Worm (Caenorhabditis elegans) whole organism, L4/young adult: ENCODE measurements around the gene wrt-8.

Experiments
- W03F9.2 ChIP-seq: fragments of 150-350 bp; optimal IDR thresholded peaks from 2 replicates; lab custom pipeline; 2014; ENCODE audit warnings: missing biosample characterization, missing genetic modification characterization
- dao-5 ChIP-seq: sonication (generic microtip); optimal IDR thresholded peaks from 2 replicates; lab custom pipeline; 2016; ENCODE audit warnings: missing genotype, missing genetic modification characterization, moderate library complexity, missing compliant biosample characterization
- him-1 ChIP-seq: sonication (generic microtip); optimal IDR thresholded peaks from 2 replicates; lab custom pipeline; 2016; ENCODE audit warnings: missing genotype, missing genetic modification reagents, missing genetic modification characterization, missing compliant biosample characterization

The wrt-8 gene

ce11 chrV:15313529-15313928 lies 30.9 kb downstream of the wrt-8 start:
- TF ChIP-seq dao-5 (tag; lab: Kevin White, UChicago) (no peak), W03F9.2 (tag; lab: Kevin White, UChicago) (no peak), him-1 (tag; lab: Kevin White, UChicago) (no peak)

ce11 chrV:15310780-15311179 lies 33.6 kb downstream of the wrt-8 start, which contains the start of gene irld-62:
irld-62 (plus strand) TSS chrV:15311080.
- TF ChIP-seq dao-5 (tag; lab: Kevin White, UChicago) (no peak), W03F9.2 (tag; lab: Kevin White, UChicago) (no peak)

- TF ChIP-seq W03F9.2 (tag; lab: Kevin White, UChicago), result no peak
- no peak for TF ChIP-seq dao-5 (tag; lab: Kevin White, UChicago)
- no peak for TF ChIP-seq him-1 (tag; lab: Kevin White, UChicago)
These were observed 35.4 kb downstream of the wrt-8 start, which contains the start of gene srz-10 for ce11 chrV:15309011-15309410. srz-10 (minus strand) TSS chrV:15309098.

- TF ChIP-seq him-1 (tag; lab: Kevin White, UChicago) (no peak), dao-5 (tag; lab: Kevin White, UChicago) (no peak), W03F9.2 (tag; lab: Kevin White, UChicago) (no peak)
These were observed 37.6 kb downstream of the wrt-8 start, which contains the start of gene T26H8.4 for ce11 chrV:15306745-15307144. T26H8.4 (minus strand) TSS chrV:15306845.

ce11 chrV:15305502-15305901 lies 38.9 kb downstream of the wrt-8 start, which contains the start of gene T26H8.5:
T26H8.5 (minus strand) TSS chrV:15305602.
- TF ChIP-seq W03F9.2 (tag; lab: Kevin White, UChicago), result no peak

- no peak for TF ChIP-seq him-1 (tag; lab: Kevin White, UChicago)
These were observed 40.8 kb downstream of the wrt-8 start, which contains the start of gene srx-48 for ce11 chrV:15303625-15304024. srx-48 (minus strand) TSS chrV:15303725.

ce11 chrV:15298597-15298996 lies 45.8 kb downstream of the wrt-8 start, which contains the start of gene cpr-3:
cpr-3 (minus strand) TSS chrV:15298700.
- TF ChIP-seq him-1 (tag; lab: Kevin White, UChicago), result no peak
- TF ChIP-seq dao-5 (tag; lab: Kevin White, UChicago), result no peak
- TF ChIP-seq W03F9.2 (tag; lab: Kevin White, UChicago), result no peak

ce11 chrV:15293865-15294264 lies 50.5 kb downstream of the wrt-8 start, which contains the start of gene str-96:
str-96 (minus strand) TSS chrV:15293965.
- TF ChIP-seq dao-5 (tag; lab: Kevin White, UChicago), result no peak
- no peak for TF ChIP-seq W03F9.2 (tag; lab: Kevin White, UChicago)
- no peak for TF ChIP-seq him-1 (tag; lab: Kevin White, UChicago)
